In genomic region chrII:8917339-8917738, ce11 we compare ENCODE assay signal across 4 worm cellular contexts.
TF ChIP-seq lines count a peak whose summit lies in the region.

No protein-coding gene starts in this region.

TF ChIP-seq in whole organism, L1 larva, 84 proteins besides CTCF, POLR2A, EP300 and RAD21:
- TF ChIP-seq snu-23 (GFP tag; optimal IDR thresholded peaks at IDR 0.05; lab: Kevin White, UChicago) (no peak), elt-3 (tag; optimal IDR thresholded peaks at IDR 0.05; lab: Kevin White, UChicago) (peak in 1 of 6 experiments; percentile 28), elt-2 (tag; optimal IDR thresholded peaks at IDR 0.05; lab: Kevin White, UChicago) (peak; percentile 1)

TF ChIP-seq in whole organism, L2 larva, 48 proteins besides CTCF, POLR2A, EP300 and RAD21:
- TF ChIP-seq skn-1 (tag; optimal IDR thresholded peaks at IDR 0.05; lab: Kevin White, UChicago) (no peak), fos-1 (tag; optimal IDR thresholded peaks at IDR 0.05; lab: Kevin White, UChicago) (peak; percentile 46), blmp-1 (tag; optimal IDR thresholded peaks at IDR 0.05; lab: Kevin White, UChicago; ENCODE audit: insufficient read depth) (peak; percentile 10), egl-27 (tag; optimal IDR thresholded peaks at IDR 0.05; lab: Kevin White, UChicago) (no peak), nhr-6 (tag; optimal IDR thresholded peaks at IDR 0.05; lab: Kevin White, UChicago) (no peak)
TF ChIP-seq in whole organism, L2 larva: peak in this region for 2.

TF ChIP-seq in whole organism, L3 larva, 47 proteins besides CTCF, POLR2A, EP300 and RAD21:
- TF ChIP-seq pha-4 (tag; optimal IDR thresholded peaks at IDR 0.05; lab: Kevin White, UChicago) (peak; percentile 27), ama-1 (optimal IDR thresholded peaks at IDR 0.05; lab: Kevin White, UChicago) (no peak), pqm-1 (tag; optimal IDR thresholded peaks at IDR 0.05; lab: Kevin White, UChicago) (peak; percentile 1), R02D3.7 (tag; optimal IDR thresholded peaks at IDR 0.05; lab: Kevin White, UChicago) (no peak), unc-39 (tag; optimal IDR thresholded peaks at IDR 0.05; lab: Kevin White, UChicago) (no peak), eor-1 (tag; optimal IDR thresholded peaks at IDR 0.05; lab: Kevin White, UChicago) (no peak), nhr-43 (tag; optimal IDR thresholded peaks at IDR 0.05; lab: Kevin White, UChicago; ENCODE audit: poor library complexity, severe bottlenecking) (no peak), unc-62 (GFP tag; optimal IDR thresholded peaks at IDR 0.05; lab: Kevin White, UChicago) (no peak), mdl-1 (tag; optimal IDR thresholded peaks at IDR 0.05; lab: Kevin White, UChicago) (no peak), tbx-2 (tag; optimal IDR thresholded peaks at IDR 0.05; lab: Kevin White, UChicago) (no peak), egl-5 (tag; optimal IDR thresholded peaks at IDR 0.05; lab: Kevin White, UChicago) (no peak), snpc-4 (tag; optimal IDR thresholded peaks at IDR 0.05; lab: Kevin White, UChicago) (no peak), ceh-82 (tag; optimal IDR thresholded peaks at IDR 0.05; lab: Kevin White, UChicago) (no peak), nhr-237 (tag; optimal IDR thresholded peaks at IDR 0.05; lab: Kevin White, UChicago) (no peak), nhr-77 (tag; optimal IDR thresholded peaks at IDR 0.05; lab: Kevin White, UChicago) (no peak), elt-2 (tag; optimal IDR thresholded peaks at IDR 0.05; lab: Kevin White, UChicago) (peak; percentile 54), elt-3 (tag; optimal IDR thresholded peaks at IDR 0.05; lab: Kevin White, UChicago) (no peak), ztf-4 (tag; optimal IDR thresholded peaks at IDR 0.05; lab: Kevin White, UChicago) (no peak), fkh-10 (GFP tag; optimal IDR thresholded peaks at IDR 0.05; lab: Kevin White, UChicago) (no peak), ceh-28 (tag; optimal IDR thresholded peaks at IDR 0.05; lab: Kevin White, UChicago) (no peak), lin-15B (tag; optimal IDR thresholded peaks at IDR 0.05; lab: Kevin White, UChicago) (no peak), nhr-25 (tag; optimal IDR thresholded peaks at IDR 0.05; lab: Kevin White, UChicago) (no peak), hmg-11 (tag; optimal IDR thresholded peaks at IDR 0.05; lab: Kevin White, UChicago) (no peak), nhr-28 (tag; optimal IDR thresholded peaks at IDR 0.05; lab: Kevin White, UChicago) (no peak), daf-12 (tag; optimal IDR thresholded peaks at IDR 0.05; lab: Kevin White, UChicago) (no peak)

TF ChIP-seq in whole organism, L4 larva, 104 proteins besides CTCF, POLR2A, EP300 and RAD21:
- no peak for TF ChIP-seq gei-8 (GFP tag; optimal IDR thresholded peaks at IDR 0.05; lab: Kevin White, UChicago)
- peak; percentile 6 for TF ChIP-seq pqm-1 (tag; optimal IDR thresholded peaks at IDR 0.05; lab: Kevin White, UChicago)
- TF ChIP-seq ceh-62 (tag; optimal IDR thresholded peaks at IDR 0.05; lab: Kevin White, UChicago), result no peak
- TF ChIP-seq nhr-77 (tag; optimal IDR thresholded peaks at IDR 0.05; lab: Kevin White, UChicago), result peak; percentile 19
- TF ChIP-seq daf-16 (GFP tag; optimal IDR thresholded peaks at IDR 0.05; lab: Kevin White, UChicago), result no peak
- peak; percentile 54 for TF ChIP-seq daf-16 (tag; optimal IDR thresholded peaks at IDR 0.05; lab: Kevin White, UChicago)
- no peak for TF ChIP-seq unc-39 (tag; optimal IDR thresholded peaks at IDR 0.05; lab: Kevin White, UChicago)
- TF ChIP-seq ceh-20 (GFP tag; IDR thresholded peaks at IDR 0.05; lab: Robert Waterston, UW), result no peak
- TF ChIP-seq nhr-28 (tag; optimal IDR thresholded peaks at IDR 0.05; lab: Kevin White, UChicago), result peak; percentile 65
- TF ChIP-seq dmd-9 (GFP tag; IDR thresholded peaks at IDR 0.05; lab: Robert Waterston, UW), result no peak

Comparison
In these comparisons a context has a peak if more than half of its experiments do, and no peak if none do; other contexts are left out.
1. Of the 29 proteins assayed by ChIP-seq in both whole organism, L4 larva and whole organism, L1 larva: peak only in whole organism, L4 larva: nhr-28, nhr-77 and pqm-1; only in whole organism, L1 larva: none; in both: none; in neither: 26.